Fruit fly (Drosophila melanogaster) Kc167 (cell line): Measurements from ENCODE around the gene TwdlO.

ENCODE experiments used
- Myc ChIP-seq: fragments of >200 bp; optimal IDR thresholded peaks from 2 replicates; lab custom pipeline; 2017; ENCODE audit warnings: missing external identifiers
- Sin3A ChIP-seq: fragments of >200 bp; optimal IDR thresholded peaks from 2 replicates; lab custom pipeline; 2018; ENCODE audit warnings: missing external identifiers
- h ChIP-seq: fragments of >200 bp; optimal IDR thresholded peaks from 3 replicates; lab custom pipeline; 2018; ENCODE audit warnings: missing external identifiers
- insv ChIP-seq: fragments of >200 bp; optimal IDR thresholded peaks from 3 replicates; lab custom pipeline; 2018; ENCODE audit warnings: missing external identifiers
- psq ChIP-seq: fragments of >200 bp; optimal IDR thresholded peaks from 2 replicates; lab custom pipeline; 2017; ENCODE audit warnings: missing external identifiers
- ttk ChIP-seq: sonication (Bioruptor generic); optimal IDR thresholded peaks from 2 replicates; lab custom pipeline; 2017; ENCODE audit warnings: missing external identifiers

Gene TwdlO

dm6 chr3R:26629618-26630017 is 3.1 kb upstream of the TwdlO start, which contains the start of gene TwdlJ:
Gene TwdlJ (plus strand): TSS chr3R:26629918.
- TF ChIP-seq Myc (lab: Kevin White, UChicago) (no peak), ttk (lab: Kevin White, UChicago) (no peak), h (lab: Kevin White, UChicago) (no peak), psq (lab: Kevin White, UChicago) (no peak), Sin3A (lab: Kevin White, UChicago) (no peak), insv (lab: Kevin White, UChicago) (no peak)

dm6 chr3R:26628624-26629023 is 2.1 kb upstream of the TwdlO start, which contains the start of gene TwdlK:
Gene TwdlK (minus strand): TSS chr3R:26628724.
- TF ChIP-seq h (lab: Kevin White, UChicago) (no peak), Myc (lab: Kevin White, UChicago) (no peak), Sin3A (lab: Kevin White, UChicago) (no peak), psq (lab: Kevin White, UChicago) (no peak), insv (lab: Kevin White, UChicago) (no peak), ttk (lab: Kevin White, UChicago) (no peak)

- TF ChIP-seq insv (lab: Kevin White, UChicago) (no peak), psq (lab: Kevin White, UChicago) (no peak), Sin3A (lab: Kevin White, UChicago) (no peak), Myc (lab: Kevin White, UChicago) (no peak), h (lab: Kevin White, UChicago) (no peak), ttk (lab: Kevin White, UChicago) (no peak)
These were observed 986 bp downstream of the TwdlO start, which contains the start of gene TwdlL for dm6 chr3R:26625552-26625951. Gene TwdlL (minus strand): TSS chr3R:26625652.

dm6 chr3R:26623493-26623956 is 3.0 kb downstream of the TwdlO start, which contains the start of gene TwdlB:
Gene TwdlB (minus strand): TSS chr3R:26623543.
- TF ChIP-seq insv (lab: Kevin White, UChicago) = no peak
- TF ChIP-seq Sin3A (lab: Kevin White, UChicago) = no peak
- no peak for TF ChIP-seq psq (lab: Kevin White, UChicago)
- no peak for TF ChIP-seq Myc (lab: Kevin White, UChicago)
- TF ChIP-seq h (lab: Kevin White, UChicago) = no peak
- no peak for TF ChIP-seq ttk (lab: Kevin White, UChicago)

- TF ChIP-seq insv (lab: Kevin White, UChicago) (no peak), psq (lab: Kevin White, UChicago) (no peak), ttk (lab: Kevin White, UChicago) (no peak), Myc (lab: Kevin White, UChicago) (no peak), h (lab: Kevin White, UChicago) (no peak), Sin3A (lab: Kevin White, UChicago) (no peak)
These were observed 5.2 kb downstream of the TwdlO start, which contains the start of gene TwdlP for dm6 chr3R:26621314-26621813. Gene TwdlP (minus strand): TSS chr3R:26621364.

- TF ChIP-seq ttk (lab: Kevin White, UChicago) (no peak), h (lab: Kevin White, UChicago) (no peak), Myc (lab: Kevin White, UChicago) (no peak), insv (lab: Kevin White, UChicago) (no peak), psq (lab: Kevin White, UChicago) (no peak), Sin3A (lab: Kevin White, UChicago) (no peak)
These were observed 7.7 kb downstream of the TwdlO start, which contains the start of gene TwdlM for dm6 chr3R:26618818-26619217. Gene TwdlM (plus strand): TSS chr3R:26619118.

dm6 chr3R:26615428-26615827 is 11.1 kb downstream of the TwdlO start:
- TF ChIP-seq psq (lab: Kevin White, UChicago) (no peak), Myc (lab: Kevin White, UChicago) (no peak), Sin3A (lab: Kevin White, UChicago) (no peak), h (lab: Kevin White, UChicago) (no peak), ttk (lab: Kevin White, UChicago) (no peak), insv (lab: Kevin White, UChicago) (no peak)

DNA sequence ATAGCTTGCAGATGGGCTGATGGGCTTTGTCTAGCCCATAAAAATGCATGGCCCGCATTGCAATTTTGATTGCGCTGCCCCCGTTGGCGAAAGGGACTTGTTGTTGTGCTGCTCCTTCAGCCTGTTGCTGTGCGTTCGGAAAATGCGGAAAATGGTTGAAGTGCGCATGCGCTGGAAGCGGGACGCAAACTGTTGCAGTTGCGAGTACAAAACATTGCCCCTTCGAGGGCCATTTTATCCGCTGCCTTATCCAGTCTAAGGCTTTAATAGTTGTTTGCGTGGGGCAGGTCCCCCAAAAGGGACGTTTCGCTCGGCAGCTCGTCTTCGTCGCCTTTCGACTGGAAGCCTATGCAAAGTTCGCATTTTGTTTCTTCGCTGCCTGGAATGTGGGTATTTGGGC is 20.0 kb downstream of the TwdlO start:
- no peak for TF ChIP-seq h (lab: Kevin White, UChicago)
- TF ChIP-seq ttk (lab: Kevin White, UChicago) = no peak
- no peak for TF ChIP-seq psq (lab: Kevin White, UChicago)
- TF ChIP-seq Myc (lab: Kevin White, UChicago) = no peak
- no peak for TF ChIP-seq insv (lab: Kevin White, UChicago)
- no peak for TF ChIP-seq Sin3A (lab: Kevin White, UChicago)

DNA sequence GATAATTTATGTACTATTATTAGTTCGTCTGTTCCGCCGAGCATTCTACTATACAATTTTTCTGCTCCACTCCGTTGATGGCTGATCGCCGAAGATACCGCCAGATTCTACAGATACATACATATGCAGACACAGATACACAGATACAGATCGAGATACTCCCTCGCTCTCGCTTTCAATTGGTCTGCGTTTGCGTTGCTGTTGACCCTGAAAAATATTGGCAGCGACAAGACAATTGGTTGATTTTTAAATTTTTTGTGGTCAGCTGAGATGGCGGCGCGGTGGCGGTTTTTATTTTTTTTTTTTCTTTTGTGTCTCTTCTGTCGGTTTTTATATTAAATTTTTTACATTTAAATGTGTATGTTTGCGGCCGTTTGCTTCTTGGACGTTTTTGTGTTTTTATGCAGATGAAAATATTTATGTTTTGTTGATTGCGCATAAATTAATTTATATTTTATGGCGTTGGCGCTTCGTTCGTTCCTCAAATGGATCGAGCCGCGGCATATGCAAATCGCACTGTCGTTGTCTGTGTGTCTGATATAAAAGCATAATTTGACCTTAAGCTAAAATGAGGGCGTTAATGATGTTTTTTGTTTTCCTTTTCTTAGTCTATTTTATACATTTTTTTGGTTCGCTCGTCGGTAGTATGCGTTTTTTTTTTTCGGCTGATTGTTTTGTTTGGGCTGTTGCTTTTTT is 32.5 kb downstream of the TwdlO start:
- TF ChIP-seq ttk (lab: Kevin White, UChicago) (no peak), insv (lab: Kevin White, UChicago) (no peak), Myc (lab: Kevin White, UChicago) (no peak), h (lab: Kevin White, UChicago) (no peak), Sin3A (lab: Kevin White, UChicago) (no peak), psq (lab: Kevin White, UChicago) (no peak)

DNA sequence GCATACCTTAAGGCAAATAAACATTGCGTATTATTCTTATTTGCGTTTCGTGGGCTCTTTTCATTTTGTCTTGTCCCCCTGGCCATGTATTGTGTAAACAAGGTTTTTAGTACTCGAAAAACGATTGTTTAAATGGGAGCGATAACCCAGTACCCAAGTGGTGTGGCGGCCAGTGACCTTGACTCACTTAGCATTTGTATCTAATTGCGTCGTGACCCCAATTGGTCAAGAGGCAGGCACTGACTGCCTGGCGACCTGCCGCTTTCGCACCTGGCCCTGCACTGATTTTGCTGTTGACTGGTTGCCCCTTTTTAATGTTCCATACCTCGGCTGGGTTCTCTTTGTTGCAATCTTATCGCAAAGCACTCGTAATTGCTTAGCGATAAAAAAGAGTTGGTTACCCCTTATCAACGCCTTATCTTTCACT is 38.4 kb downstream of the TwdlO start:
- TF ChIP-seq Myc (lab: Kevin White, UChicago) (no peak), psq (lab: Kevin White, UChicago) (no peak), ttk (lab: Kevin White, UChicago) (no peak), insv (lab: Kevin White, UChicago) (no peak), Sin3A (lab: Kevin White, UChicago) (no peak), h (lab: Kevin White, UChicago) (no peak)
